Fruit fly (Drosophila melanogaster): ENCODE results near the gene CG5708.

CG5708 gene

DNA sequence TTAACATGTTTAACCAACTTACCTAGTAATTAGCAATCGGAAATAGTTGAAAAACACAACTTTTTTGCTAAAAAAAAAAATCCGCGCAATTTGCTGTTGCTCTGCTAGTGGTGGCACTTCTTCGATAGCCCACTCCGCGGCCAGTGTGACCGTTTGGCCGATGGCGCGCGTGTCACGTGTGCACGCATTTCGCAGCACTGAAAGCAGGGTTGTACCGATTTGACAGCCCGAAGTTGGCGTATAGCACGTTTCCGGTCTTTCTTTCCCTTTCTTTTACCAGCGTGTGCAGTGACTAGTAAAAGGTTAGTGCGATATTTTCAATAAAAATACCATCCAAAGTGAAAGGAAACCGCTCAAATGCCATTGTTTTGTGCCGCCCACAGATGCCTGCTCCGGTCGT is 25.8 kb downstream of the CG5708 start, which contains the start of the genes Ripalpha and RpL7 (continued):
- peak; percentile 96 for TF ChIP-seq ara (GFP tag; IDR thresholded peaks at IDR 0.05)
- TF ChIP-seq pnt (GFP tag; optimal IDR thresholded peaks at IDR 0.05), result peak; percentile 85
- peak; percentile 94 for TF ChIP-seq psq (GFP tag; optimal IDR thresholded peaks at IDR 0.05)
- TF ChIP-seq gsb (GFP tag; IDR thresholded peaks at IDR 0.05), result peak; percentile 88
- peak; percentile 99 for TF ChIP-seq CG4328 (GFP tag; optimal IDR thresholded peaks at IDR 0.05)
- TF ChIP-seq Sry-β (GFP tag; optimal IDR thresholded peaks at IDR 0.05), result peak; percentile 76
- peak; percentile 97 for TF ChIP-seq tup (GFP tag; optimal IDR thresholded peaks at IDR 0.05)
- TF ChIP-seq yki (optimal IDR thresholded peaks at IDR 0.05), result no peak
- peak; percentile 97 for TF ChIP-seq CG10654 (GFP tag; optimal IDR thresholded peaks at IDR 0.05)
- TF ChIP-seq CG16815 (GFP tag; optimal IDR thresholded peaks at IDR 0.05), result peak; percentile 95
- peak; percentile 97 for TF ChIP-seq Usf (GFP tag; optimal IDR thresholded peaks at IDR 0.05)
- TF ChIP-seq tll (GFP tag; optimal IDR thresholded peaks at IDR 0.05), result peak in 1 of 2 experiments; percentile 72
- TF ChIP-seq pros (GFP tag; optimal IDR thresholded peaks at IDR 0.05), result peak; percentile 43
- TF ChIP-seq lmd (GFP tag; IDR thresholded peaks at IDR 0.05), result peak; percentile 93
- TF ChIP-seq CG7987 (GFP tag; optimal IDR thresholded peaks at IDR 0.05), result peak; percentile 100
- peak; percentile 83 for TF ChIP-seq CG9215 (GFP tag; IDR thresholded peaks at IDR 0.05)
- TF ChIP-seq CG3407 (GFP tag; optimal IDR thresholded peaks at IDR 0.05), result peak; percentile 98
- no peak for TF ChIP-seq hth (optimal IDR thresholded peaks at IDR 0.05)
- TF ChIP-seq CG30403 (GFP tag; optimal IDR thresholded peaks at IDR 0.05), result peak; percentile 96
- TF ChIP-seq Stat92E (GFP tag; optimal IDR thresholded peaks at IDR 0.05), result peak in 1 of 3 experiments; percentile 58
- peak; percentile 88 for TF ChIP-seq vnd (GFP tag; IDR thresholded peaks at IDR 0.05; ENCODE audit: partially characterized antibody)
- TF ChIP-seq gsb-n (tag; optimal IDR thresholded peaks at IDR 0.05), result peak; percentile 96
- peak; percentile 98 for TF ChIP-seq Dref (GFP tag; IDR thresholded peaks at IDR 0.05)
- peak; percentile 70 for TF ChIP-seq hb (GFP tag; IDR thresholded peaks at IDR 0.05; ENCODE audit: partially characterized antibody)
- TF ChIP-seq CG10147 (GFP tag; optimal IDR thresholded peaks at IDR 0.05), result peak; percentile 89
- TF ChIP-seq sim (GFP tag; IDR thresholded peaks at IDR 0.05), result peak; percentile 89
- peak; percentile 97 for TF ChIP-seq CG13123 (GFP tag; optimal IDR thresholded peaks at IDR 0.05)
- peak; percentile 97 for TF ChIP-seq CG15514 (GFP tag; optimal IDR thresholded peaks at IDR 0.05)
- TF ChIP-seq Scr (GFP tag; IDR thresholded peaks at IDR 0.05; ENCODE audit: partially characterized antibody), result peak; percentile 85
- TF ChIP-seq bsh (GFP tag; optimal IDR thresholded peaks at IDR 0.05), result peak in 1 of 2 experiments; percentile 93
- TF ChIP-seq Hand (GFP tag; optimal IDR thresholded peaks at IDR 0.05), result peak; percentile 93
- TF ChIP-seq cwo (GFP tag; optimal IDR thresholded peaks at IDR 0.05), result peak; percentile 93
- peak; percentile 80 for TF ChIP-seq Elba2 (GFP tag; optimal IDR thresholded peaks at IDR 0.05)
- peak; percentile 93 for TF ChIP-seq CG15269 (tag; optimal IDR thresholded peaks at IDR 0.05)
- TF ChIP-seq CG6813 (GFP tag; optimal IDR thresholded peaks at IDR 0.05), result peak; percentile 99
- TF ChIP-seq tio (GFP tag; optimal IDR thresholded peaks at IDR 0.05), result peak; percentile 87
- peak; percentile 100 for TF ChIP-seq bcd (GFP tag; optimal IDR thresholded peaks at IDR 0.05)
- peak; percentile 86 for TF ChIP-seq Ada2b (GFP tag; IDR thresholded peaks at IDR 0.05)
- TF ChIP-seq CG3838 (GFP tag; optimal IDR thresholded peaks at IDR 0.05), result peak; percentile 94
- TF ChIP-seq disco-r (GFP tag; optimal IDR thresholded peaks at IDR 0.05), result peak; percentile 98
- peak; percentile 98 for TF ChIP-seq CG1603 (tag; optimal IDR thresholded peaks at IDR 0.05)
- peak; percentile 77 for TF ChIP-seq wor (GFP tag; IDR thresholded peaks at IDR 0.05)
- TF ChIP-seq CG1602 (GFP tag; optimal IDR thresholded peaks at IDR 0.05), result peak; percentile 92
- peak; percentile 97 for TF ChIP-seq H15 (GFP tag; IDR thresholded peaks at IDR 0.05)
- peak; percentile 98 for TF ChIP-seq sr (GFP tag; IDR thresholded peaks at IDR 0.05)
- peak; percentile 94 for TF ChIP-seq Bdp1 (GFP tag; optimal IDR thresholded peaks at IDR 0.05)
- TF ChIP-seq C15 (GFP tag; IDR thresholded peaks at IDR 0.05), result peak; percentile 95
- no peak for TF ChIP-seq lov (optimal IDR thresholded peaks at IDR 0.05)
- TF ChIP-seq lov (GFP tag; IDR thresholded peaks at IDR 0.05), result peak; percentile 99
- peak; percentile 90 for TF ChIP-seq stc (GFP tag; IDR thresholded peaks at IDR 0.05)

Data from whole organism, embryonic.